Fruit fly (Drosophila melanogaster): Measurements from ENCODE around the gene CG33303.
A peak's percentile ranks its signal among the peaks of the same experiment; 100 is the strongest.

The CG33303 gene

DNA sequence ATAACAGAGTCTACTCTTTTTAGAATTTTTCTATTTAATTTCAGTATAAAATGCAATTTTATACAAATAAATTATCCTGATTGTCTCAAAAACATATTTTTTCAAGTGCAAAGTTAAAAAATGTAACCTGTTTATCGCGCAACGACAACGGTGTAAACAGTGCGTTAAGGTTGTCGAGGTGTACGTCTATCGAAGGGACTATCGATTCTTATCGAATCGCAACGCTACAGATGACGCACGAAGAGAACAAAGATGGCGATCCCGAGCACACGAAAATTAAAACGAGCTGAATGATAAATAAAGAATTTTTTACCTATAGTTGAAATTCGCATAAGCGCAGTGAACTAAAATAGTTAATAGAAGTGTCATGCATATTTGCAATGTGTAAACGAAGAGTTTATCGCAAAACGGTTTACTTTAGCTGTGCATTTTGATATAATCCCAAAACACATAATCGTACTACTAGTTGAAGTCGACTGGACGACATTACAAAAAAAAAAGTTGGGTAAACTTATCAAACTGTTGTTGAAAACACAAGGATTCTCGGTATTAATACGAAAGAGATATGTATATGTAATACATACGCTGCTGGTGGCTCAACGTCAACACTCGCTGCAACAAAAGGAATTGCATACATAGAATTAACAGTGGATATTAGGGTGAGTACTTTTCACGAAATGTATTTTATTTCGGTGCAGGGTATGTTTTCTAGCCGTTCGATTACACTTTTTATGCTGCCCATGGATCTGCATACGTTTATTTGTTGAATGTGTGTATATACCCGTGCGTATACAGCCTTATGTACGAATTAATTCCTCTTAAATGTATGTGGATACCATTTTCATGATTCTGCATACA is 12.5 kb upstream of the CG33303 start, which contains the start of gene da (continued):
- TF ChIP-seq tap (tag; optimal IDR thresholded peaks at IDR 0.05): peak; percentile 60
- TF ChIP-seq ro (GFP tag; IDR thresholded peaks at IDR 0.05): no peak
- no peak for TF ChIP-seq lov (optimal IDR thresholded peaks at IDR 0.05)
- peak; percentile 64; the same call in 1 of the 3 replicates for TF ChIP-seq lov (GFP tag; IDR thresholded peaks at IDR 0.05)
- no peak for TF ChIP-seq sim (GFP tag; IDR thresholded peaks at IDR 0.05)
- peak; percentile 61; the same call in 2 of the 3 replicates for TF ChIP-seq HLH4C (GFP tag; IDR thresholded peaks at IDR 0.05; ENCODE audit: partially characterized antibody)
- no peak for TF ChIP-seq ewg (GFP tag; optimal IDR thresholded peaks at IDR 0.05)
- TF ChIP-seq gt (GFP tag; IDR thresholded peaks at IDR 0.05): no peak
- TF ChIP-seq disco-r (GFP tag; optimal IDR thresholded peaks at IDR 0.05): no peak
- peak; percentile 23 for TF ChIP-seq odd (GFP tag; optimal IDR thresholded peaks at IDR 0.05)
- TF ChIP-seq eve (GFP tag; optimal IDR thresholded peaks at IDR 0.05): peak in 1 of 2 experiments; percentile 76
- peak; percentile 73 for TF ChIP-seq CoRest (tag; optimal IDR thresholded peaks at IDR 0.05)
- peak; percentile 51 for TF ChIP-seq ind (GFP tag; optimal IDR thresholded peaks at IDR 0.05)
- peak; percentile 61 for TF ChIP-seq Hr3 (GFP tag; optimal IDR thresholded peaks at IDR 0.05)
- no peak for TF ChIP-seq sqz (GFP tag; optimal IDR thresholded peaks at IDR 0.05)
- peak; percentile 61 for TF ChIP-seq CG7839 (tag; optimal IDR thresholded peaks at IDR 0.05)
- TF ChIP-seq Hmx (GFP tag; optimal IDR thresholded peaks at IDR 0.05): peak; percentile 49
- TF ChIP-seq CkIIα-i1 (GFP tag; IDR thresholded peaks at IDR 0.05): no peak
- no peak for TF ChIP-seq CG2129 (GFP tag; IDR thresholded peaks at IDR 0.05; ENCODE audit: partially characterized antibody)
- no peak for TF ChIP-seq zf30C (GFP tag; optimal IDR thresholded peaks at IDR 0.05)
- TF ChIP-seq CG12155 (GFP tag; optimal IDR thresholded peaks at IDR 0.05): peak; percentile 50
- TF ChIP-seq Eip74EF (GFP tag; optimal IDR thresholded peaks at IDR 0.05): peak in 1 of 2 experiments; percentile 70
- TF ChIP-seq CG15011 (GFP tag; optimal IDR thresholded peaks at IDR 0.05): no peak
- peak; percentile 79 for TF ChIP-seq CG2120 (GFP tag; optimal IDR thresholded peaks at IDR 0.05)
- peak; percentile 75 for TF ChIP-seq vvl (GFP tag; IDR thresholded peaks at IDR 0.05)
- TF ChIP-seq CG7357 (GFP tag; IDR thresholded peaks at IDR 0.05): peak; percentile 97
- TF ChIP-seq CG4424 (GFP tag; optimal IDR thresholded peaks at IDR 0.05): peak; percentile 55
- peak; percentile 8 for TF ChIP-seq CG4854 (GFP tag; optimal IDR thresholded peaks at IDR 0.05)
- TF ChIP-seq CG10565 (GFP tag; optimal IDR thresholded peaks at IDR 0.05): no peak
- peak; percentile 46; the same call in 2 of the 4 replicates for TF ChIP-seq Dll (GFP tag; IDR thresholded peaks at IDR 0.05; ENCODE audit: partially characterized antibody)
- TF ChIP-seq knrl (GFP tag; IDR thresholded peaks at IDR 0.05; ENCODE audit: partially characterized antibody): peak; percentile 50; the same call in 1 of the 3 replicates
- TF ChIP-seq wdn (GFP tag; IDR thresholded peaks at IDR 0.05): peak; percentile 29; the same call in 1 of the 2 replicates
- no peak for TF ChIP-seq Lim3 (GFP tag; IDR thresholded peaks at IDR 0.05)
- TF ChIP-seq ham (GFP tag; IDR thresholded peaks at IDR 0.05): no peak
- peak; percentile 7 for TF ChIP-seq CG31388 (GFP tag; optimal IDR thresholded peaks at IDR 0.05)
- TF ChIP-seq HLH54F (GFP tag; optimal IDR thresholded peaks at IDR 0.05): peak; percentile 65
- no peak for TF ChIP-seq cad (GFP tag; optimal IDR thresholded peaks at IDR 0.05)
- TF ChIP-seq CG7745 (tag; optimal IDR thresholded peaks at IDR 0.05): no peak
- TF ChIP-seq CG8281 (tag; optimal IDR thresholded peaks at IDR 0.05): no peak
- peak; percentile 44 for TF ChIP-seq tx (GFP tag; optimal IDR thresholded peaks at IDR 0.05)
- TF ChIP-seq fru (optimal IDR thresholded peaks at IDR 0.05): no peak
- peak; percentile 52; the same call in 2 of the 3 replicates for TF ChIP-seq Aef1 (GFP tag; IDR thresholded peaks at IDR 0.05)
- peak; percentile 65 for TF ChIP-seq stwl (tag; optimal IDR thresholded peaks at IDR 0.05)
- no peak for TF ChIP-seq Vsx1 (GFP tag; optimal IDR thresholded peaks at IDR 0.05)
- TF ChIP-seq CG5180 (GFP tag; optimal IDR thresholded peaks at IDR 0.05): no peak
- peak; percentile 69 for TF ChIP-seq CG15269 (tag; optimal IDR thresholded peaks at IDR 0.05)
- TF ChIP-seq chinmo (GFP tag; IDR thresholded peaks at IDR 0.05; ENCODE audit: partially characterized antibody): 0 out of 4 replicates have a peak, but pooled peaks have one; percentile 52
- peak; percentile 65 for TF ChIP-seq Dek (tag; optimal IDR thresholded peaks at IDR 0.05)
- TF ChIP-seq CG16863 (GFP tag; optimal IDR thresholded peaks at IDR 0.05): peak; percentile 57

Measured in whole organism, embryonic.